Fruit fly (Drosophila melanogaster): Measurements from ENCODE around the gene CG15286.

- TF ChIP-seq psq (optimal IDR thresholded peaks at IDR 0.05) (no peak), h (optimal IDR thresholded peaks at IDR 0.05) (no peak), Sin3A (optimal IDR thresholded peaks at IDR 0.05) (no peak), Myc (optimal IDR thresholded peaks at IDR 0.05) (no peak), ttk (optimal IDR thresholded peaks at IDR 0.05) (no peak)
These were observed 30.8 kb downstream of the CG15286 start for dm6 chr2L:14368833-14369232.
